Fruit fly (Drosophila melanogaster) whole organism, embryonic: ENCODE measurements around the gene CG1622.

Experiments used
- Atf-2 ChIP-seq: fragments of 200-800 bp; sonication (Bioruptor generic); optimal IDR thresholded peaks from 2 replicates; lab custom pipeline; 2016; ENCODE audit warnings: missing biosample characterization, missing genetic modification characterization
- B-H2 ChIP-seq: fragments of 200-800 bp; sonication (Bioruptor generic); optimal IDR thresholded peaks from 2 replicates; lab custom pipeline; 2018; ENCODE audit warnings: missing biosample characterization, mild to moderate bottlenecking, missing genetic modification characterization
- Blimp-1 ChIP-seq: fragments of 200-800 bp; sonication (Bioruptor generic); optimal IDR thresholded peaks from 3 replicates; lab custom pipeline; 2018; ENCODE audit warnings: missing biosample characterization, missing genetic modification characterization, mild to moderate bottlenecking, moderate library complexity, missing genetic modification reagents
- Bteb2 ChIP-seq: fragments of 200-800 bp; sonication (Bioruptor generic); optimal IDR thresholded peaks from 2 replicates; lab custom pipeline; 2016; ENCODE audit warnings: missing biosample characterization, missing genetic modification characterization
- CG10462 ChIP-seq: fragments of 200-800 bp; sonication (Bioruptor generic); optimal IDR thresholded peaks from 2 replicates; lab custom pipeline; 2016; ENCODE audit warnings: missing biosample characterization, missing genetic modification characterization
- CG11093 ChIP-seq: fragments of 200-800 bp; sonication (Bioruptor generic); IDR thresholded peaks from 3 replicates; pipeline ENCODE4 v1.3.6; 2022; ENCODE audit warnings: missing biosample characterization, missing genetic modification characterization
- CG11504 ChIP-seq: fragments of 200-800 bp; sonication (Bioruptor generic); optimal IDR thresholded peaks from 3 replicates; lab custom pipeline; 2019; ENCODE audit warnings: missing biosample characterization, mild to moderate bottlenecking, missing genetic modification characterization, moderate library complexity
- CG14710 ChIP-seq: fragments of 200-800 bp; sonication (Bioruptor generic); optimal IDR thresholded peaks from 3 replicates; lab custom pipeline; 2019; ENCODE audit warnings: missing biosample characterization, mild to moderate bottlenecking, missing genetic modification characterization, moderate library complexity
- CG14860 ChIP-seq: fragments of 200-800 bp; sonication (Bioruptor generic); IDR thresholded peaks from 3 replicates; pipeline ENCODE4 v1.3.6; 2022; ENCODE audit warnings: missing biosample characterization, missing genetic modification characterization; ENCODE audit not compliant: partially characterized antibody
- CG15514 ChIP-seq: fragments of 200-800 bp; sonication (Bioruptor generic); optimal IDR thresholded peaks from 3 replicates; lab custom pipeline; 2017; ENCODE audit warnings: missing biosample characterization, missing genetic modification characterization, mild to moderate bottlenecking, moderate library complexity, missing genetic modification reagents
- CG1647 ChIP-seq: fragments of 200-800 bp; sonication (Bioruptor generic); optimal IDR thresholded peaks from 3 replicates; lab custom pipeline; 2016; ENCODE audit warnings: missing biosample characterization, missing genetic modification characterization
- CG17328 ChIP-seq: fragments of 200-800 bp; sonication (Bioruptor generic); IDR thresholded peaks from 2 replicates; pipeline ENCODE4 v1.3.6; 2022; ENCODE audit warnings: missing biosample characterization, missing genetic modification characterization
- CG17612 ChIP-seq: fragments of 200-800 bp; sonication (Bioruptor generic); IDR thresholded peaks from 2 replicates; pipeline ENCODE4 v1.3.6; 2022; ENCODE audit warnings: missing biosample characterization, missing genetic modification characterization
- CG2678 ChIP-seq: fragments of 200-800 bp; sonication (Bioruptor generic); optimal IDR thresholded peaks from 3 replicates; lab custom pipeline; 2019; ENCODE audit warnings: missing biosample characterization, mild to moderate bottlenecking, missing genetic modification characterization, moderate library complexity
- CG33213 ChIP-seq: fragments of 200-800 bp; sonication (Bioruptor generic); optimal IDR thresholded peaks from 3 replicates; lab custom pipeline; 2016; ENCODE audit warnings: missing biosample characterization, missing genetic modification characterization
- CG33557 ChIP-seq: fragments of 200-800 bp; sonication (Bioruptor generic); optimal IDR thresholded peaks from 2 replicates; lab custom pipeline; 2019; ENCODE audit warnings: missing biosample characterization, mild to moderate bottlenecking, missing genetic modification characterization, moderate library complexity
- CG3838 ChIP-seq: fragments of 200-800 bp; sonication (Bioruptor generic); optimal IDR thresholded peaks from 3 replicates; lab custom pipeline; 2016; ENCODE audit warnings: missing biosample characterization, missing genetic modification characterization
- CG4328 ChIP-seq: fragments of 200-800 bp; sonication (Bioruptor generic); optimal IDR thresholded peaks from 3 replicates; lab custom pipeline; 2017; ENCODE audit warnings: missing biosample characterization, missing genetic modification reagents, missing genetic modification characterization
- CG6854 ChIP-seq: fragments of 200-800 bp; sonication (Bioruptor generic); optimal IDR thresholded peaks from 3 replicates; lab custom pipeline; 2017; ENCODE audit warnings: missing biosample characterization, mild to moderate bottlenecking, missing genetic modification characterization
- CG8388 ChIP-seq: fragments of 200-800 bp; sonication (Bioruptor generic); optimal IDR thresholded peaks from 2 replicates; lab custom pipeline; 2019; ENCODE audit warnings: missing biosample characterization, mild to moderate bottlenecking, missing genetic modification characterization, moderate library complexity
- CG9932 ChIP-seq: fragments of 200-800 bp; sonication (Bioruptor generic); IDR thresholded peaks from 2 replicates; pipeline ENCODE4 v1.3.6; 2022; ENCODE audit warnings: missing biosample characterization, missing genetic modification characterization
- Hr51 ChIP-seq, 2 experiments: fragments of 200-800 bp; sonication (Bioruptor generic); optimal IDR thresholded peaks; 2 replicates in 1 of 2; 3 replicates in 1 of 2; lab custom pipeline; 2016 to 2018; ENCODE audit warnings: missing biosample characterization in 2 of 2, missing genetic modification characterization in 2 of 2, mild to moderate bottlenecking in 1 of 2, moderate library complexity in 1 of 2
- Max ChIP-seq: fragments of 200-800 bp; sonication (Bioruptor generic); optimal IDR thresholded peaks from 2 replicates; lab custom pipeline; 2016; ENCODE audit warnings: missing biosample characterization, mild to moderate bottlenecking, missing genetic modification characterization
- Myb ChIP-seq: fragments of 200-800 bp; sonication (Bioruptor generic); optimal IDR thresholded peaks from 2 replicates; lab custom pipeline; 2016; ENCODE audit warnings: missing biosample characterization, missing genetic modification characterization
- Neu2 ChIP-seq: fragments of 200-800 bp; sonication (Bioruptor generic); optimal IDR thresholded peaks from 3 replicates; lab custom pipeline; 2016; ENCODE audit warnings: missing biosample characterization, missing genetic modification characterization, borderline replicate concordance
- NfI ChIP-seq: fragments of 200-800 bp; sonication (Bioruptor generic); optimal IDR thresholded peaks from 3 replicates; lab custom pipeline; 2018; ENCODE audit warnings: missing biosample characterization, mild to moderate bottlenecking, missing genetic modification characterization, moderate library complexity
- Oaz ChIP-seq: fragments of 200-800 bp; sonication (Bioruptor generic); IDR thresholded peaks from 2 replicates; pipeline ENCODE4 v1.3.6; 2022; ENCODE audit warnings: missing biosample characterization, missing genetic modification characterization
- Poxn ChIP-seq: fragments of 200-800 bp; sonication (Bioruptor generic); IDR thresholded peaks from 2 replicates; pipeline ENCODE4 v1.3.6; 2022; ENCODE audit warnings: missing biosample characterization, missing genetic modification characterization
- Spps ChIP-seq: fragments of 200-800 bp; sonication (Bioruptor generic); optimal IDR thresholded peaks from 2 replicates; lab custom pipeline; 2018; ENCODE audit warnings: missing biosample characterization, mild to moderate bottlenecking, missing genetic modification characterization
- ase ChIP-seq: fragments of 200-800 bp; sonication (Bioruptor generic); IDR thresholded peaks from 3 replicates; pipeline ENCODE4 v1.3.6; 2022; ENCODE audit warnings: missing biosample characterization, missing genetic modification characterization
- btn ChIP-seq: fragments of 200-800 bp; sonication (Bioruptor generic); optimal IDR thresholded peaks from 2 replicates; lab custom pipeline; 2016; ENCODE audit warnings: missing biosample characterization, missing genetic modification characterization
- dpn ChIP-seq, 2 experiments: fragments of 200-800 bp; sonication (Bioruptor generic); optimal IDR thresholded peaks; 3 replicates each; lab custom pipeline; 2016; ENCODE audit warnings: missing biosample characterization in 2 of 2, missing genetic modification characterization in 2 of 2
- esg ChIP-seq: fragments of 200-800 bp; sonication (Bioruptor generic); conservative IDR thresholded peaks from 2 replicates; pipeline ENCODE4 v1.3.6; 2022; ENCODE audit warnings: missing biosample characterization, missing genetic modification characterization
- gem ChIP-seq: fragments of 200-800 bp; sonication (Bioruptor generic); optimal IDR thresholded peaks from 2 replicates; lab custom pipeline; 2019; ENCODE audit warnings: missing biosample characterization, mild to moderate bottlenecking, missing genetic modification characterization, moderate library complexity
- ham ChIP-seq: fragments of 200-800 bp; sonication (Bioruptor generic); IDR thresholded peaks from 2 replicates; pipeline ENCODE4 v1.3.6; 2022; ENCODE audit warnings: missing biosample characterization, missing genetic modification characterization
- hth ChIP-seq: fragments of >200 bp; optimal IDR thresholded peaks from 2 replicates; lab custom pipeline; 2017; ENCODE audit warnings: inconsistent platforms
- ind ChIP-seq: fragments of 200-800 bp; sonication (Bioruptor generic); optimal IDR thresholded peaks from 3 replicates; lab custom pipeline; 2016; ENCODE audit warnings: missing biosample characterization, missing genetic modification characterization
- jumu ChIP-seq: fragments of 200-800 bp; sonication (Bioruptor generic); optimal IDR thresholded peaks from 3 replicates; lab custom pipeline; 2016; ENCODE audit warnings: missing biosample characterization, missing genetic modification characterization
- kni ChIP-seq: fragments of 200-800 bp; sonication (Bioruptor generic); optimal IDR thresholded peaks from 3 replicates; lab custom pipeline; 2017; ENCODE audit warnings: mild to moderate bottlenecking, missing biosample characterization, missing genetic modification reagents, missing genetic modification characterization
- lab ChIP-seq: fragments of 200-800 bp; sonication (Bioruptor generic); optimal IDR thresholded peaks from 3 replicates; lab custom pipeline; 2017; ENCODE audit warnings: missing biosample characterization, missing genetic modification characterization, mild to moderate bottlenecking, moderate library complexity, missing genetic modification reagents
- nau ChIP-seq: fragments of 200-800 bp; sonication (Bioruptor generic); optimal IDR thresholded peaks from 3 replicates; lab custom pipeline; 2017; ENCODE audit warnings: missing biosample characterization, mild to moderate bottlenecking, missing genetic modification characterization, missing genetic modification reagents
- nerfin-2 ChIP-seq: fragments of 200-800 bp; sonication (Bioruptor generic); IDR thresholded peaks from 2 replicates; pipeline ENCODE4 v1.3.6; 2022; ENCODE audit warnings: missing biosample characterization, missing genetic modification characterization; ENCODE audit not compliant: partially characterized antibody
- odd ChIP-seq: fragments of 200-800 bp; sonication (Bioruptor generic); optimal IDR thresholded peaks from 2 replicates; lab custom pipeline; 2017; ENCODE audit warnings: missing biosample characterization, mild to moderate bottlenecking, missing genetic modification characterization
- pum ChIP-seq: fragments of 200-800 bp; sonication (Bioruptor generic); optimal IDR thresholded peaks from 2 replicates; lab custom pipeline; 2016; ENCODE audit warnings: missing biosample characterization, missing genetic modification characterization
- pzg ChIP-seq: fragments of 200-800 bp; sonication (Bioruptor generic); optimal IDR thresholded peaks from 3 replicates; lab custom pipeline; 2018; ENCODE audit warnings: missing biosample characterization, mild to moderate bottlenecking, missing genetic modification characterization, moderate library complexity
- stc ChIP-seq: fragments of 200-800 bp; sonication (Bioruptor generic); IDR thresholded peaks from 2 replicates; pipeline ENCODE4 v1.3.6; 2022; ENCODE audit warnings: missing biosample characterization, missing genetic modification characterization
- tgo ChIP-seq: fragments of 200-800 bp; sonication (Bioruptor generic); IDR thresholded peaks from 3 replicates; pipeline ENCODE4 v1.3.6; 2022; ENCODE audit warnings: missing biosample characterization, missing genetic modification characterization
- tio ChIP-seq: fragments of 200-800 bp; sonication (Bioruptor generic); optimal IDR thresholded peaks from 2 replicates; lab custom pipeline; 2017; ENCODE audit warnings: missing biosample characterization, missing genetic modification characterization, inconsistent platforms
- unpg ChIP-seq: fragments of 200-800 bp; sonication (Bioruptor generic); optimal IDR thresholded peaks from 3 replicates; lab custom pipeline; 2018; ENCODE audit warnings: missing biosample characterization, mild to moderate bottlenecking, missing genetic modification characterization, moderate library complexity
- usp ChIP-seq: fragments of >200 bp; optimal IDR thresholded peaks from 2 replicates; lab custom pipeline; 2017; ENCODE audit warnings: missing biosample characterization, missing genetic modification characterization

The CG1622 gene

DNA sequence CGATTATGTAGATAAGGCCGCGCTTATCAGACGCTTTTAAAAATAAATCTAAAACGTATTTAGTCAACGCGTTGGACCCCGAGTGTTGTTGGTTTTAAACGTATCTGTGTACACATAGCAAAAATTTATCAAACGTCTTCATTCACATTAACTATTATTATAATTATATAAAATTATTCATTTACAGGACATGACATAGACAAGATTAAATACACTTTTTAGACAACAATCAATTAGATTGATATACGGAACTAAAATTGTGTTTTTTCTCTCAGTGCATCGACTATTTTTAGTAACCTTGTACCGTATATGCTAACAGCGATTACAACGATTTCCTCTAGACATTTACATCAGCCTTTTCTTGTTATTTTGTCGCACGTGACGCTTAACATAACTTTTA, 20.2 kb upstream of the CG1622 start (continued):
- TF ChIP-seq Poxn (GFP tag; lab: Robert Waterston, UW) = 0 out of 2 replicates have a peak, but pooled peaks have one; percentile 18
- peak; percentile 56 for TF ChIP-seq B-H2
- TF ChIP-seq hth (lab: Kevin White, UChicago) = no peak
- peak; percentile 71 for TF ChIP-seq NfI (GFP tag; lab: Kevin White, UChicago)
- TF ChIP-seq CG11093 (GFP tag; lab: Robert Waterston, UW) = 0 out of 3 replicates have a peak, but pooled peaks have one; percentile 33
- TF ChIP-seq ase (GFP tag; lab: Robert Waterston, UW) = peak; percentile 60; the same call in 2 of the 3 replicates
- TF ChIP-seq CG33213 = no peak
- peak; percentile 81 for TF ChIP-seq tgo (GFP tag; lab: Robert Waterston, UW)
- TF ChIP-seq Max (GFP tag; lab: Kevin White, UChicago) = peak; percentile 52
- TF ChIP-seq ind (GFP tag; lab: Kevin White, UChicago) = peak; percentile 71
- peak in 1 of 2 experiments; percentile 79 for TF ChIP-seq Hr51 (GFP tag; optimal IDR thresholded peaks at IDR 0.05; lab: Kevin White, UChicago)
- no peak for TF ChIP-seq Atf-2 (GFP tag; lab: Kevin White, UChicago)
- no peak for TF ChIP-seq pzg (GFP tag; lab: Kevin White, UChicago)
- no peak for TF ChIP-seq btn
- peak; percentile 57 for TF ChIP-seq tio
- no peak for TF ChIP-seq nerfin-2 (GFP tag; lab: Robert Waterston, UW)
- TF ChIP-seq CG14710 (tag; lab: Kevin White, UChicago) = peak; percentile 48
- TF ChIP-seq gem (tag; lab: Kevin White, UChicago) = peak; percentile 88
- no peak for TF ChIP-seq pum (GFP tag; lab: Kevin White, UChicago)
- TF ChIP-seq CG6854 = peak; percentile 68
- TF ChIP-seq CG33557 (GFP tag; lab: Kevin White, UChicago) = no peak
- TF ChIP-seq CG17328 (GFP tag; lab: Robert Waterston, UW) = peak; percentile 66
- TF ChIP-seq kni (GFP tag; lab: Kevin White, UChicago) = no peak
- TF ChIP-seq Bteb2 (GFP tag; lab: Kevin White, UChicago) = no peak
- no peak for TF ChIP-seq CG14860 (GFP tag; lab: Robert Waterston, UW)
- no peak for TF ChIP-seq jumu (GFP tag; lab: Kevin White, UChicago)
- TF ChIP-seq CG10462 = peak; percentile 22
- TF ChIP-seq CG11504 (tag; lab: Kevin White, UChicago) = peak; percentile 85
- no peak for TF ChIP-seq usp (GFP tag; lab: Kevin White, UChicago)
- peak; percentile 80 for TF ChIP-seq unpg (GFP tag; lab: Kevin White, UChicago)
- no peak for TF ChIP-seq nau (GFP tag; lab: Kevin White, UChicago)
- TF ChIP-seq stc = peak; percentile 69
- peak in 1 of 2 experiments; percentile 74 for TF ChIP-seq dpn (GFP tag; optimal IDR thresholded peaks at IDR 0.05; lab: Kevin White, UChicago)
- peak; percentile 52 for TF ChIP-seq CG8388
- peak; percentile 57 for TF ChIP-seq odd (GFP tag; lab: Kevin White, UChicago)
- TF ChIP-seq lab = peak; percentile 92
- TF ChIP-seq ham (GFP tag; lab: Robert Waterston, UW) = peak; percentile 47; the same call in 1 of the 2 replicates
- peak; percentile 7 for TF ChIP-seq CG4328 (GFP tag; lab: Kevin White, UChicago)
- no peak for TF ChIP-seq Neu2 (GFP tag; lab: Kevin White, UChicago)
- peak; percentile 64 for TF ChIP-seq Blimp-1 (GFP tag; lab: Kevin White, UChicago)
- TF ChIP-seq CG15514 (GFP tag; lab: Kevin White, UChicago) = peak; percentile 79
- TF ChIP-seq CG1647 (GFP tag; lab: Kevin White, UChicago) = no peak
- peak; percentile 80 for TF ChIP-seq CG9932 (GFP tag; lab: Robert Waterston, UW)
- 0 out of 2 replicates have a peak, but pooled peaks have one; percentile 25 for TF ChIP-seq CG17612 (GFP tag; lab: Robert Waterston, UW)
- no peak for TF ChIP-seq CG3838 (GFP tag; lab: Kevin White, UChicago)
- no peak for TF ChIP-seq Spps (tag; lab: Kevin White, UChicago)
- peak; percentile 54 for TF ChIP-seq Oaz (GFP tag; lab: Robert Waterston, UW)
- TF ChIP-seq CG2678 (tag; lab: Kevin White, UChicago) = peak; percentile 91
- TF ChIP-seq esg (GFP tag; lab: Robert Waterston, UW) = peak; percentile 71
- no peak for TF ChIP-seq Myb (GFP tag; lab: Kevin White, UChicago)
